Fruit fly (Drosophila melanogaster): ENCODE results near the gene Evi5.

Evi5 gene

dm6 chrX:11468304-11468703 is 14.1 kb upstream of the Evi5 start:
- TF ChIP-seq CG17801 (GFP tag; optimal IDR thresholded peaks at IDR 0.05; ENCODE audit: partially characterized antibody) = no peak

dm6 chrX:11466757-11467156 is 12.6 kb upstream of the Evi5 start:
- no peak for TF ChIP-seq CG17801 (GFP tag; optimal IDR thresholded peaks at IDR 0.05; ENCODE audit: partially characterized antibody)

dm6 chrX:11464047-11464446 is 9.9 kb upstream of the Evi5 start:
- TF ChIP-seq CG17801 (GFP tag; optimal IDR thresholded peaks at IDR 0.05; ENCODE audit: partially characterized antibody) = no peak

dm6 chrX:11458912-11459836 is 5.0 kb upstream of the Evi5 start, which contains the start of gene CG43155:
Gene CG43155 (plus strand): TSS chrX:11459786.
- no peak for TF ChIP-seq CG17801 (GFP tag; optimal IDR thresholded peaks at IDR 0.05; ENCODE audit: partially characterized antibody)

DNA sequence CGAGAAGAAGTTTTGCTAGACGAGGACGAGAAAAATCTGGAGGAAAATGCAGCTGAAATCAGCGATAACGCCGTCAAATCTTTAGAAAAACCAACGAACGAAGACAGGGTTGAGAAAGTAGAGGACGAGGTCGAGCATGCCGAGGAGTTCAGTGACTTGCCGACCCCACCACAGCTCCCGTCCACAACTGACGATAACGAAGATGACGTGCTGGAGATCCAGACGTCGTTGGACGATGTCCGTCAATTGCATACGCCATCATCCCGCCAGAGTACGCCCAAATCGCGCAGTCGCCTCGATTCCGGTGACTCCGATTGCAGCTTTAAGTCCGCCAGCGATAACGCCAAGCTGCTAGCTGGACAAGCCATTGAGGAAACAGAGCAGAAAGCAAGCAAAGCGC is 3.0 kb upstream of the Evi5 start:
- TF ChIP-seq CG17801 (GFP tag; optimal IDR thresholded peaks at IDR 0.05; ENCODE audit: partially characterized antibody) = no peak

dm6 chrX:11453638-11454037 is 548 bp downstream of the Evi5 start:
- no peak for TF ChIP-seq CG17801 (GFP tag; optimal IDR thresholded peaks at IDR 0.05; ENCODE audit: partially characterized antibody)

- TF ChIP-seq CG17801 (GFP tag; optimal IDR thresholded peaks at IDR 0.05; ENCODE audit: partially characterized antibody) = peak; percentile 34
Observed at dm6 chrX:11452846-11453391, 1.3 kb downstream of the Evi5 start.

dm6 chrX:11451630-11452029 is 2.6 kb downstream of the Evi5 start:
- peak; percentile 53 for TF ChIP-seq CG17801 (GFP tag; optimal IDR thresholded peaks at IDR 0.05; ENCODE audit: partially characterized antibody)

dm6 chrX:11451027-11451572 is 3.1 kb downstream of the Evi5 start:
- TF ChIP-seq CG17801 (GFP tag; optimal IDR thresholded peaks at IDR 0.05; ENCODE audit: partially characterized antibody) = peak; percentile 59

DNA sequence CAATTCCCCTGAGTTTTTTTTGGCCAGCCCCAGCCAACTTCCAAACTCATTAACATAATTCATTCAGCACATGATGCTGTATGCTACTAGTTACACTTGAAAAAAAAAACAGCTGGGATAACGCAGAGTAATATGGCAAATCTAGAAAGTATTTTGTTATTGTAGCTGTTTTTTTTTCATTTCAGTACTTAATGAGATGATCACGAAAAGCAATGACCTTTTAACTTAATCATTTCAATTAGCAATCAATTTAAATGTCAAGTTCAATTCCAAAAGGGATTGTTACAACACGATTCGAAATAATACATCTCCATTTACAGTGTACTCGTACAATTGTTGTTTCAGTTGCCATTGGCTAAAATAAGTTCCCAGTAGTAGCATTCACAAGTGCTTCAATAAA is 3.8 kb downstream of the Evi5 start:
- no peak for TF ChIP-seq CG17801 (GFP tag; optimal IDR thresholded peaks at IDR 0.05; ENCODE audit: partially characterized antibody)

dm6 chrX:11449476-11450119 is 4.6 kb downstream of the Evi5 start:
- peak; percentile 79 for TF ChIP-seq CG17801 (GFP tag; optimal IDR thresholded peaks at IDR 0.05; ENCODE audit: partially characterized antibody)

DNA sequence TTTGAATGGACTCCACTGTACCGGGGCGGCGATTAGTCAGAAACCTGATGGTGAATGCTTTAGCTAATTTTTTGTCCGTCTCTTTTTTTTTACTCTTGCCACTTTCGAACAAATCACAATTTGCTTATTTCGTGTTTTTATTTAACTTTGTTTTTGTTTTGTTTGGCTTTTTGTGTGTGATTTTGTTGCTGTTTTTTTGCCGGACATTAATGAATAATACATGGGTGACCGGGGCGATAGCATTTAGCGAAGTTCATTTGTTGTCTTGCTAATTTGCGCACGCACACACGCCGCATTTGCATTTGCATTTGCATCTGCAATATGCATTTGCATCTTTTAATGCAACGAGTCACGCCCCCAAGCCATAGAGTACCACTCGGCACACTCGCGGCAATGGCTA is 5.5 kb downstream of the Evi5 start:
- TF ChIP-seq CG17801 (GFP tag; optimal IDR thresholded peaks at IDR 0.05; ENCODE audit: partially characterized antibody) = no peak

dm6 chrX:11446792-11447405 is 7.3 kb downstream of the Evi5 start:
- TF ChIP-seq CG17801 (GFP tag; optimal IDR thresholded peaks at IDR 0.05; ENCODE audit: partially characterized antibody) = peak; percentile 90

- TF ChIP-seq CG17801 (GFP tag; optimal IDR thresholded peaks at IDR 0.05; ENCODE audit: partially characterized antibody) = no peak
Observed at dm6 chrX:11441829-11442634, 12.2 kb downstream of the Evi5 start, which contains the start of gene Sk1. Gene Sk1 (plus strand): TSS chrX:11442539.

All from ovary, adult (tissue).